Worm (Caenorhabditis elegans) whole organism, young adult: ENCODE data around the gene F32D8.12.

Experiments used
- B0035.1 ChIP-seq: sonication (generic microtip); optimal IDR thresholded peaks from 2 replicates; lab custom pipeline; 2016; ENCODE audit warnings: missing genetic modification characterization, mild to moderate bottlenecking, missing compliant biosample characterization, missing genotype, missing genetic modification reagents
- B0336.3 ChIP-seq: fragments of 200-800 bp; sonication (Bioruptor generic); IDR thresholded peaks from 2 replicates; pipeline ENCODE4 v1.3.6; 2022; ENCODE audit warnings: missing genetic modification characterization, missing compliant biosample characterization
- bed-1 ChIP-seq: fragments of 200-800 bp; sonication (Bioruptor generic); IDR thresholded peaks from 2 replicates; pipeline ENCODE4 v1.3.6; 2022; ENCODE audit warnings: missing genetic modification reagents, missing genetic modification characterization, missing compliant biosample characterization
- egrh-3 ChIP-seq: fragments of 200-800 bp; sonication (Bioruptor generic); IDR thresholded peaks from 2 replicates; pipeline ENCODE4 v1.3.6; 2022; ENCODE audit warnings: missing genetic modification reagents, missing genetic modification characterization, missing compliant biosample characterization
- fkh-3 ChIP-seq: sonication (generic microtip); optimal IDR thresholded peaks from 2 replicates; lab custom pipeline; 2016; ENCODE audit warnings: mild to moderate bottlenecking, missing genetic modification characterization, missing compliant biosample characterization
- hmg-1.2 ChIP-seq: fragments of 200-800 bp; sonication (Bioruptor generic); IDR thresholded peaks from 2 replicates; pipeline ENCODE4 v1.3.6; 2022; ENCODE audit warnings: missing genetic modification reagents, missing genetic modification characterization, missing compliant biosample characterization
- hsf-1 ChIP-seq: fragments of 200-800 bp; sonication (Bioruptor generic); IDR thresholded peaks from 2 replicates; pipeline ENCODE4 v1.3.6; 2022; ENCODE audit warnings: missing genetic modification reagents, missing genetic modification characterization, missing compliant biosample characterization
- lin-54 ChIP-seq: fragments of 200-800 bp; sonication (Bioruptor generic); optimal IDR thresholded peaks from 2 replicates; lab custom pipeline; 2018; ENCODE audit warnings: mild to moderate bottlenecking, missing genetic modification characterization, missing compliant biosample characterization
- nhr-90 ChIP-seq: sonication (generic microtip); optimal IDR thresholded peaks from 2 replicates; lab custom pipeline; 2016; ENCODE audit warnings: missing genotype, mild to moderate bottlenecking, missing genetic modification characterization, missing compliant biosample characterization
- pha-4 ChIP-seq: fragments of 150-350 bp; sonication (generic microtip); optimal IDR thresholded peaks from 2 replicates; lab custom pipeline; 2014; ENCODE audit warnings: missing biosample characterization, missing genetic modification reagents, missing genetic modification characterization
- repo-1 ChIP-seq: sonication (generic microtip); optimal IDR thresholded peaks from 2 replicates; lab custom pipeline; 2017; ENCODE audit warnings: mild to moderate bottlenecking, missing genetic modification characterization, missing compliant biosample characterization
- tbp1 ChIP-seq: fragments of 200-800 bp; sonication (Bioruptor generic); optimal IDR thresholded peaks from 2 replicates; lab custom pipeline; 2018; ENCODE audit warnings: mild to moderate bottlenecking, missing genetic modification characterization, missing compliant biosample characterization
- unc-62 ChIP-seq: fragments of 150-350 bp; optimal IDR thresholded peaks from 2 replicates; lab custom pipeline; 2014; ENCODE audit warnings: missing biosample characterization, missing genetic modification reagents, missing genetic modification characterization

DNA sequence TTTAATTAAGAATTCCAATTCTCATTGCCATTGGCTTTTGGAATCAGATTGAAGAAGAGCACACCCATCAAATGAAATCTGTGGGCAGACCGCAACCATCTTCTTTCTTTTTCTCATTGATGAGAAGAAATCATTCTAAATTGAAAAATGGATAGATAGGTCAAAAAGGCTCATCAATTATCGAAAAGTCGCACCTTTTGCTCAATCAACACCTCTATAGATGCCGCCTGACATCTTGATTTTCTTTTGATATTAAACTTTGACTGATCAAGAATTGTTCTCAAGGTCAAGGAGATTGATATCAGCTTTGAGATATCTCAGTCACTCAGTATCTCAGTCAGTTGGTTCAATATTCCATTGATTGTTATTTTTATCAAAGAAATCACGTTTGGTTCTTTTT is 19.1 kb upstream of the F32D8.12 start:
- no peak for TF ChIP-seq hmg-1.2 (GFP tag; lab: Robert Waterston, UW)
- TF ChIP-seq pha-4 (tag; lab: Kevin White, UChicago): no peak
- TF ChIP-seq fkh-3 (tag; lab: Kevin White, UChicago): no peak
- no peak for TF ChIP-seq bed-1
- no peak for TF ChIP-seq B0336.3 (GFP tag; lab: Robert Waterston, UW)
- no peak for TF ChIP-seq tbp1 (GFP tag; lab: Kevin White, UChicago)
- TF ChIP-seq hsf-1 (GFP tag; lab: Robert Waterston, UW): no peak
- TF ChIP-seq B0035.1 (tag; lab: Kevin White, UChicago): no peak
- no peak for TF ChIP-seq nhr-90
- TF ChIP-seq unc-62 (GFP tag; lab: Kevin White, UChicago): no peak
- TF ChIP-seq lin-54 (GFP tag; lab: Kevin White, UChicago): no peak
- TF ChIP-seq egrh-3 (GFP tag; lab: Robert Waterston, UW): no peak
- TF ChIP-seq repo-1 (tag; lab: Kevin White, UChicago): no peak
